Worm (Caenorhabditis elegans) whole organism, L1 larva: Measurements from ENCODE around the gene ugt-33.
A peak's percentile ranks its signal among the peaks of the same experiment; 100 is the strongest.

Source experiments
- C04F5.9 ChIP-seq: sonication (generic microtip); optimal IDR thresholded peaks from 2 replicates; lab custom pipeline; 2016; ENCODE audit warnings: missing genetic modification characterization, missing compliant biosample characterization
- ceh-63 ChIP-seq: fragments of 200-800 bp; sonication (Bioruptor generic); optimal IDR thresholded peaks from 2 replicates; lab custom pipeline; 2018; ENCODE audit warnings: mild to moderate bottlenecking, missing genetic modification characterization, missing compliant biosample characterization
- ceh-90 ChIP-seq: sonication (generic microtip); optimal IDR thresholded peaks from 2 replicates; lab custom pipeline; 2016; ENCODE audit warnings: missing genetic modification characterization, missing compliant biosample characterization
- ces-1 ChIP-seq: fragments of 150-350 bp; optimal IDR thresholded peaks from 2 replicates; lab custom pipeline; 2014; ENCODE audit warnings: missing biosample characterization, missing genetic modification reagents, missing genetic modification characterization
- dsc-1 ChIP-seq: sonication (generic microtip); optimal IDR thresholded peaks from 2 replicates; lab custom pipeline; 2016; ENCODE audit warnings: mild to moderate bottlenecking, missing genetic modification characterization, missing compliant biosample characterization
- egl-13 ChIP-seq: sonication (generic microtip); optimal IDR thresholded peaks from 2 replicates; lab custom pipeline; 2016; ENCODE audit warnings: missing genotype, missing genetic modification reagents, missing genetic modification characterization, missing compliant biosample characterization
- egl-27 ChIP-seq, 2 experiments: fragments of 150-350 bp in 1 of 2; sonication (generic microtip); optimal IDR thresholded peaks; 3 replicates each; lab custom pipeline; 2017 to 2018; ENCODE audit warnings: missing biosample characterization in 2 of 2, missing genetic modification characterization in 2 of 2, missing genetic modification reagents in 2 of 2
- fkh-4 ChIP-seq: sonication (generic microtip); optimal IDR thresholded peaks from 2 replicates; lab custom pipeline; 2016; ENCODE audit warnings: missing compliant biosample characterization, missing genetic modification characterization, borderline replicate concordance
- fkh-8 ChIP-seq: sonication (generic microtip); optimal IDR thresholded peaks from 2 replicates; lab custom pipeline; 2016; ENCODE audit warnings: mild to moderate bottlenecking, missing genetic modification characterization, missing compliant biosample characterization
- fos-1 ChIP-seq: fragments of 150-350 bp; optimal IDR thresholded peaks from 2 replicates; lab custom pipeline; 2014; ENCODE audit warnings: missing biosample characterization, missing genetic modification characterization
- hpl-2 ChIP-seq: fragments of 150-350 bp; optimal IDR thresholded peaks from 2 replicates; lab custom pipeline; 2014; ENCODE audit warnings: missing biosample characterization, missing genetic modification reagents, missing genetic modification characterization
- jun-1 ChIP-seq: fragments of 150-350 bp; optimal IDR thresholded peaks from 2 replicates; lab custom pipeline; 2014; ENCODE audit warnings: missing biosample characterization, missing genetic modification reagents, missing genetic modification characterization
- lin-14 ChIP-seq: fragments of 200-800 bp; sonication (Bioruptor generic); optimal IDR thresholded peaks from 2 replicates; lab custom pipeline; 2018; ENCODE audit warnings: mild to moderate bottlenecking, missing genetic modification characterization, moderate library complexity, missing compliant biosample characterization
- lin-35 ChIP-seq, 2 experiments: fragments of 150-350 bp; optimal IDR thresholded peaks; 2 replicates each; lab custom pipeline; 2014; ENCODE audit warnings: missing biosample characterization in 2 of 2, missing genetic modification characterization in 2 of 2, missing genetic modification reagents in 2 of 2
- lin-39 ChIP-seq: fragments of 150-350 bp; optimal IDR thresholded peaks from 2 replicates; lab custom pipeline; 2014; ENCODE audit warnings: missing biosample characterization, missing genetic modification reagents, missing genetic modification characterization
- lsy-2 ChIP-seq, 2 experiments: fragments of 150-350 bp; optimal IDR thresholded peaks; 2 replicates each; lab custom pipeline; 2014; ENCODE audit warnings: missing biosample characterization in 2 of 2, missing genetic modification characterization in 2 of 2
- mef-2 ChIP-seq: fragments of 150-350 bp; optimal IDR thresholded peaks from 2 replicates; lab custom pipeline; 2014; ENCODE audit warnings: missing biosample characterization, missing genetic modification characterization
- nhr-237 ChIP-seq: fragments of 150-350 bp; optimal IDR thresholded peaks from 2 replicates; lab custom pipeline; 2014; ENCODE audit warnings: missing biosample characterization, missing genetic modification characterization
- nhr-71 ChIP-seq: sonication (generic microtip); optimal IDR thresholded peaks from 2 replicates; lab custom pipeline; 2016; ENCODE audit warnings: mild to moderate bottlenecking, missing genetic modification characterization, moderate library complexity, missing compliant biosample characterization
- nhr-77 ChIP-seq: fragments of 150-350 bp; optimal IDR thresholded peaks from 2 replicates; lab custom pipeline; 2014; ENCODE audit warnings: missing biosample characterization, missing genetic modification characterization
- nhr-85 ChIP-seq: sonication (generic microtip); peaks from one replicate; lab custom pipeline; 2016; ENCODE audit warnings: missing genetic modification characterization, inconsistent platforms, missing compliant biosample characterization
- nhr-90 ChIP-seq: sonication (generic microtip); optimal IDR thresholded peaks from 2 replicates; lab custom pipeline; 2016; ENCODE audit warnings: mild to moderate bottlenecking, missing genetic modification characterization, missing compliant biosample characterization; ENCODE audit not compliant: poor library complexity
- pax-3 ChIP-seq: fragments of 200-800 bp; sonication (Bioruptor generic); optimal IDR thresholded peaks from 2 replicates; lab custom pipeline; 2018; ENCODE audit warnings: mild to moderate bottlenecking, missing genetic modification characterization, moderate library complexity, missing compliant biosample characterization
- pqm-1 ChIP-seq: sonication (generic microtip); optimal IDR thresholded peaks from 3 replicates; lab custom pipeline; 2017; ENCODE audit warnings: missing biosample characterization, missing genetic modification characterization
- rnt-1 ChIP-seq: sonication (generic microtip); optimal IDR thresholded peaks from 2 replicates; lab custom pipeline; 2016; ENCODE audit warnings: mild to moderate bottlenecking, missing genetic modification characterization, moderate library complexity, missing compliant biosample characterization
- skn-1 ChIP-seq: fragments of 150-350 bp; optimal IDR thresholded peaks from 2 replicates; lab custom pipeline; 2014; ENCODE audit warnings: missing biosample characterization, missing genetic modification characterization
- sptf-1 ChIP-seq: fragments of 150-350 bp; optimal IDR thresholded peaks from 2 replicates; lab custom pipeline; 2014; ENCODE audit warnings: missing biosample characterization, missing genetic modification characterization
- swsn-7 ChIP-seq: sonication (generic microtip); optimal IDR thresholded peaks from 2 replicates; lab custom pipeline; 2016; ENCODE audit warnings: missing genetic modification characterization, missing compliant biosample characterization
- unc-130 ChIP-seq: fragments of 150-350 bp; optimal IDR thresholded peaks from 2 replicates; lab custom pipeline; 2017; ENCODE audit warnings: missing biosample characterization, missing genetic modification characterization, inconsistent platforms
- unc-98 ChIP-seq: fragments of 200-800 bp; sonication (Bioruptor generic); IDR thresholded peaks from 2 replicates; pipeline ENCODE4 v1.3.6; 2022; ENCODE audit warnings: missing genetic modification characterization, missing compliant biosample characterization
- vab-15 ChIP-seq: sonication (generic microtip); optimal IDR thresholded peaks from 2 replicates; lab custom pipeline; 2017; ENCODE audit warnings: missing genotype, mild to moderate bottlenecking, missing genetic modification characterization, missing compliant biosample characterization
- xbp-1 ChIP-seq: sonication (generic microtip); optimal IDR thresholded peaks from 2 replicates; lab custom pipeline; 2016; ENCODE audit warnings: missing genetic modification characterization, missing compliant biosample characterization
- zip-4 ChIP-seq: fragments of 200-800 bp; sonication (Bioruptor generic); optimal IDR thresholded peaks from 2 replicates; lab custom pipeline; 2018; ENCODE audit warnings: mild to moderate bottlenecking, missing genetic modification characterization, moderate library complexity, missing compliant biosample characterization
- ztf-11 ChIP-seq, 2 experiments: sonication (generic microtip); optimal IDR thresholded peaks; 2 replicates each; lab custom pipeline; 2016 to 2017; ENCODE audit warnings: missing genetic modification characterization in 2 of 2, missing biosample characterization in 1 of 2, missing compliant biosample characterization in 1 of 2

ugt-33 gene

ce11 chrV:10460685-10461084 lies 32.5 kb upstream of the ugt-33 start (continued):
- TF ChIP-seq hpl-2 (GFP tag; lab: Kevin White, UChicago) (no peak), fkh-4 (tag; lab: Kevin White, UChicago) (no peak), nhr-71 (tag; lab: Kevin White, UChicago) (peak; percentile 37), C04F5.9 (tag; lab: Kevin White, UChicago) (no peak), unc-98 (GFP tag; lab: Robert Waterston, UW) (no peak), pqm-1 (tag; lab: Kevin White, UChicago) (no peak)
- TF ChIP-seq, all 84 proteins: peak for 9

ce11 chrV:10462066-10462465 lies 31.1 kb upstream of the ugt-33 start, which contains the start of gene chw-1:
chw-1 (plus strand) TSS chrV:10462282.
- TF ChIP-seq nhr-85, result peak; percentile 32
- no peak for TF ChIP-seq nhr-71 (tag; lab: Kevin White, UChicago)
- TF ChIP-seq, all 84 proteins: peak for 1

ce11 chrV:10463276-10463675 lies 29.9 kb upstream of the ugt-33 start, which contains the start of gene F22E12.3:
F22E12.3 (minus strand) TSS chrV:10463376.
- no peak for TF ChIP-seq zip-4 (GFP tag; lab: Kevin White, UChicago)
- no peak for TF ChIP-seq fos-1 (tag; lab: Kevin White, UChicago)
- no peak for TF ChIP-seq pax-3 (tag; lab: Kevin White, UChicago)
- no peak for TF ChIP-seq swsn-7
- no peak for TF ChIP-seq jun-1 (tag; lab: Kevin White, UChicago)
- TF ChIP-seq xbp-1 (tag; lab: Kevin White, UChicago), result no peak
- TF ChIP-seq ztf-11 (tag; optimal IDR thresholded peaks at IDR 0.05; lab: Kevin White, UChicago), result no peak
- no peak for TF ChIP-seq egl-27 (tag; optimal IDR thresholded peaks at IDR 0.05; lab: Kevin White, UChicago)
- TF ChIP-seq egl-13 (tag; lab: Kevin White, UChicago), result no peak
- TF ChIP-seq lin-35 (GFP tag; optimal IDR thresholded peaks at IDR 0.05; lab: Kevin White, UChicago), result no peak
- no peak for TF ChIP-seq unc-130 (tag; lab: Kevin White, UChicago)
- no peak for TF ChIP-seq pqm-1 (tag; lab: Kevin White, UChicago)
- TF ChIP-seq nhr-77 (tag; lab: Kevin White, UChicago), result no peak
- TF ChIP-seq hpl-2 (GFP tag; lab: Kevin White, UChicago), result no peak
- TF ChIP-seq nhr-90 (tag; lab: Kevin White, UChicago), result no peak

ce11 chrV:10464160-10464559 lies 29.0 kb upstream of the ugt-33 start:
- TF ChIP-seq ces-1 (GFP tag; lab: Kevin White, UChicago), result no peak
- no peak for TF ChIP-seq sptf-1
- TF ChIP-seq unc-130 (tag; lab: Kevin White, UChicago), result no peak
- no peak for TF ChIP-seq ceh-90
- no peak for TF ChIP-seq rnt-1
- TF ChIP-seq lin-14, result no peak
- TF ChIP-seq nhr-85, result peak; percentile 61
- no peak for TF ChIP-seq nhr-237 (tag; lab: Kevin White, UChicago)
- no peak for TF ChIP-seq lin-39 (tag; lab: Kevin White, UChicago)
- TF ChIP-seq dsc-1 (tag; lab: Kevin White, UChicago), result peak; percentile 96
- TF ChIP-seq zip-4 (GFP tag; lab: Kevin White, UChicago), result no peak
- peak; percentile 87 for TF ChIP-seq fkh-4 (tag; lab: Kevin White, UChicago)
- no peak for TF ChIP-seq pqm-1 (tag; lab: Kevin White, UChicago)
- no peak for TF ChIP-seq vab-15 (tag; lab: Kevin White, UChicago)
- no peak for TF ChIP-seq ceh-63 (GFP tag; lab: Kevin White, UChicago)
- TF ChIP-seq, all 84 proteins: peak for 3

- TF ChIP-seq pqm-1 (tag; lab: Kevin White, UChicago), result no peak
- peak; percentile 41 for TF ChIP-seq lin-14
- TF ChIP-seq mef-2 (tag; lab: Kevin White, UChicago), result no peak
- peak; percentile 33 for TF ChIP-seq fkh-8 (tag; lab: Kevin White, UChicago)
- TF ChIP-seq skn-1 (tag; lab: Kevin White, UChicago), result no peak
- TF ChIP-seq lsy-2 (tag; optimal IDR thresholded peaks at IDR 0.05; lab: Kevin White, UChicago), result peak in 1 of 2 experiments; percentile 12
Observed at ce11 chrV:10464746-10465145, 28.5 kb upstream of the ugt-33 start.
